Worm (Caenorhabditis elegans): Measurements from ENCODE around the gene Y62H9A.10.

DNA sequence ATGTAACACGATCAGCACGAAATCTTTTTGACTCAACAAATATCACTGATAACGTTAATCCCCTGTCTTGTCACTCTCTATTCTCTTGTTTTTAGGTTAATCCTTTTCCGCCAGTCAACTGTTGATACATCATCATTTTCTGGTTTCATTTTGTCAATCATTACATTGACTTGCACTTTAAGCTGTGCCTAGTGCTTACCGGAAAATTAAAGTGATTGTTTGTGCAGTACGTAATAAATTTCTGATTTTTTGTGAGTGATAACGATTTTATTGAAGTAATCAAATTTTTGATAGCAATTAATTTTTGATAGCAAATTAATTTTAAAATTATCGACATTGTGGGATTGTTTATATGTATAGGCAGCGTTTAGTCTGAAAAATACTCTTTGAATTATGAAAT, 6.6 kb upstream of the Y62H9A.10 start:
- no peak for TF ChIP-seq him-1 (tag; optimal IDR thresholded peaks at IDR 0.05)
- TF ChIP-seq dao-5 (tag; optimal IDR thresholded peaks at IDR 0.05): no peak
- no peak for TF ChIP-seq W03F9.2 (tag; optimal IDR thresholded peaks at IDR 0.05)

Measured in whole organism, L4/young adult.